Fruit fly (Drosophila melanogaster): ENCODE data around the gene dpr19.

dpr19 gene

DNA sequence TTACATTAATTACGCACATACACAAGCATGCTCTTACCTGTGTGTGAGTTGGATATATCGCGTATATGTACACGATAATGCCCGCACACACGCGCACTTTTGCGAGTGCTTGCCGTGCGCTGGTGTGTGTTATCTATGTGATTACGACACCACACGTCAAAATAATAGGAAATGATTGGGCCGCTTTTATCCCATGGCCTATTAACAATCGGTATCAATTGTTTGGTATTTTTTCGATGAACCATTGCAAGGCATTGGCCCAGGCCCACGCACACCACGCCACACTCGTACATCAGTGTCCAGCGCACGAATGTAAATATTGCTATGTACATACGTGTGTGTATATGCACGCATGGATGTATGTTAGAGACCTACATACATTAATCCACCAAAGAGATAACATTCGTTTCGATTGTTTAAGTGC lies 41.1 kb upstream of the dpr19 start:
- TF ChIP-seq Pif1A (GFP tag; optimal IDR thresholded peaks at IDR 0.05) (no peak), CG34367 (tag; optimal IDR thresholded peaks at IDR 0.05) (peak; percentile 48), CG4496 (GFP tag; IDR thresholded peaks at IDR 0.05) (no peak), fd96Ca (GFP tag; IDR thresholded peaks at IDR 0.05) (no peak), gl (tag; optimal IDR thresholded peaks at IDR 0.05) (peak; percentile 28), rn (GFP tag; IDR thresholded peaks at IDR 0.05) (no peak), CG8301 (tag; optimal IDR thresholded peaks at IDR 0.05) (peak; percentile 21), CG10348 (GFP tag; IDR thresholded peaks at IDR 0.05) (no peak), CG14655 (GFP tag; optimal IDR thresholded peaks at IDR 0.05) (no peak), CG12605 (GFP tag; IDR thresholded peaks at IDR 0.05) (no peak), Pif1B (GFP tag; optimal IDR thresholded peaks at IDR 0.05) (peak; percentile 63), CG32121 (GFP tag; IDR thresholded peaks at IDR 0.05) (peak; percentile 51; the same call in 1 of the 2 replicates), Ets98B (GFP tag; IDR thresholded peaks at IDR 0.05) (peak; percentile 64; the same call in 1 of the 2 replicates), CG17806 (tag; optimal IDR thresholded peaks at IDR 0.05) (peak; percentile 28), CG9948 (tag; optimal IDR thresholded peaks at IDR 0.05) (peak; percentile 5), CG15710 (tag; optimal IDR thresholded peaks at IDR 0.05) (peak; percentile 14), EcR (GFP tag; optimal IDR thresholded peaks at IDR 0.05) (peak; percentile 84), CG8159 (tag; optimal IDR thresholded peaks at IDR 0.05) (no peak), CG13204 (GFP tag; optimal IDR thresholded peaks at IDR 0.05) (no peak), Snoo (tag; optimal IDR thresholded peaks at IDR 0.05) (peak; percentile 30), D1 (tag; optimal IDR thresholded peaks at IDR 0.05) (no peak)

- TF ChIP-seq gl (tag; optimal IDR thresholded peaks at IDR 0.05) (no peak), CG8159 (tag; optimal IDR thresholded peaks at IDR 0.05) (peak; percentile 39), CG9948 (tag; optimal IDR thresholded peaks at IDR 0.05) (peak; percentile 3), CG8301 (tag; optimal IDR thresholded peaks at IDR 0.05) (no peak), fd96Ca (GFP tag; IDR thresholded peaks at IDR 0.05) (no peak), CG17806 (tag; optimal IDR thresholded peaks at IDR 0.05) (no peak), Snoo (tag; optimal IDR thresholded peaks at IDR 0.05) (peak; percentile 25), CG15710 (tag; optimal IDR thresholded peaks at IDR 0.05) (peak; percentile 36), CG13204 (GFP tag; optimal IDR thresholded peaks at IDR 0.05) (no peak), D1 (tag; optimal IDR thresholded peaks at IDR 0.05) (no peak), Ets98B (GFP tag; IDR thresholded peaks at IDR 0.05) (peak; percentile 36; the same call in 1 of the 2 replicates), CG34367 (tag; optimal IDR thresholded peaks at IDR 0.05) (no peak), Pif1A (GFP tag; optimal IDR thresholded peaks at IDR 0.05) (peak; percentile 19), CG10348 (GFP tag; IDR thresholded peaks at IDR 0.05) (no peak), rn (GFP tag; IDR thresholded peaks at IDR 0.05) (no peak), EcR (GFP tag; optimal IDR thresholded peaks at IDR 0.05) (no peak), CG4496 (GFP tag; IDR thresholded peaks at IDR 0.05) (no peak), Pif1B (GFP tag; optimal IDR thresholded peaks at IDR 0.05) (no peak), CG32121 (GFP tag; IDR thresholded peaks at IDR 0.05) (peak; percentile 11; the same call in 1 of the 2 replicates), CG14655 (GFP tag; optimal IDR thresholded peaks at IDR 0.05) (no peak), CG12605 (GFP tag; IDR thresholded peaks at IDR 0.05) (0 out of 2 replicates have a peak, but pooled peaks have one; percentile 23)
Observed at dm6 chr2L:10339212-10339721, 36.7 kb upstream of the dpr19 start, which contains the start of gene SamDC. Gene SamDC (plus strand): TSS chr2L:10339457.

- TF ChIP-seq CG14655 (GFP tag; optimal IDR thresholded peaks at IDR 0.05): no peak
- TF ChIP-seq fd96Ca (GFP tag; IDR thresholded peaks at IDR 0.05): no peak
- TF ChIP-seq Ets98B (GFP tag; IDR thresholded peaks at IDR 0.05): no peak
- no peak for TF ChIP-seq CG8301 (tag; optimal IDR thresholded peaks at IDR 0.05)
- no peak for TF ChIP-seq CG8159 (tag; optimal IDR thresholded peaks at IDR 0.05)
- TF ChIP-seq CG34367 (tag; optimal IDR thresholded peaks at IDR 0.05): no peak
- TF ChIP-seq CG17806 (tag; optimal IDR thresholded peaks at IDR 0.05): no peak
- no peak for TF ChIP-seq EcR (GFP tag; optimal IDR thresholded peaks at IDR 0.05)
- no peak for TF ChIP-seq D1 (tag; optimal IDR thresholded peaks at IDR 0.05)
- TF ChIP-seq CG13204 (GFP tag; optimal IDR thresholded peaks at IDR 0.05): no peak
Observed at dm6 chr2L:10339841-10340240, 36.1 kb upstream of the dpr19 start.

DNA sequence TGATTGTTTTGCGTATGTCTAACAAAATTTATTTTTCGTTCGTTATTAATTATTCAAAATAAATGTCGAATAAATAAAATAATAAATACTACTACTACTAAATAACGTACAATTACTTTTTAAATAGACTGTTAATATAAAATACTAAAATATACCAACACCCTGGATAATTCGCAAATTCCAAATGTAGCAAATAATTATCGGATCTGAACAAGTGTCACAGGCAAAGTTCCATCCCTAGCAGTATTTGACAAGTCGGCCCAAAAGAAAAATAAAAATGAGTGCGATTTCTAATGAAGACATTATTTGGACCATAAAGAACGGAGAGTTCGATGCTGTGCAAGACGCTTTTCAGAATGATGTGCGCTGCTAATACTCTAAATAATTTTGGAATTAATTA lies 34.6 kb upstream of the dpr19 start, which contains the start of gene CG31715:
TSS of gene CG31715 (plus strand) at position 212 of the 400 bp plus-strand sequence.
- no peak for TF ChIP-seq Ets98B (GFP tag; IDR thresholded peaks at IDR 0.05)
- no peak for TF ChIP-seq CG34367 (tag; optimal IDR thresholded peaks at IDR 0.05)
- TF ChIP-seq rn (GFP tag; IDR thresholded peaks at IDR 0.05): no peak
- peak; percentile 4 for TF ChIP-seq CG9948 (tag; optimal IDR thresholded peaks at IDR 0.05)
- peak; percentile 6 for TF ChIP-seq CG15710 (tag; optimal IDR thresholded peaks at IDR 0.05)
- TF ChIP-seq Snoo (tag; optimal IDR thresholded peaks at IDR 0.05): peak; percentile 13
- no peak for TF ChIP-seq fd96Ca (GFP tag; IDR thresholded peaks at IDR 0.05)
- peak; percentile 7 for TF ChIP-seq CG17806 (tag; optimal IDR thresholded peaks at IDR 0.05)
- TF ChIP-seq CG8301 (tag; optimal IDR thresholded peaks at IDR 0.05): no peak

- TF ChIP-seq CG12605 (GFP tag; IDR thresholded peaks at IDR 0.05) (no peak), D1 (tag; optimal IDR thresholded peaks at IDR 0.05) (no peak), CG10348 (GFP tag; IDR thresholded peaks at IDR 0.05) (no peak), CG13204 (GFP tag; optimal IDR thresholded peaks at IDR 0.05) (no peak)
Observed at dm6 chr2L:10342471-10342870, 33.5 kb upstream of the dpr19 start, which contains the start of gene Sps2. Gene Sps2 (plus strand): TSS chr2L:10342594.

dm6 chr2L:10344029-10344606 lies 31.9 kb upstream of the dpr19 start, which contains the start of gene Frmd5:
Gene Frmd5 (plus strand): TSS chr2L:10344442.
- TF ChIP-seq CG15710 (tag; optimal IDR thresholded peaks at IDR 0.05): no peak
- TF ChIP-seq CG32121 (GFP tag; IDR thresholded peaks at IDR 0.05): no peak
- TF ChIP-seq Pif1A (GFP tag; optimal IDR thresholded peaks at IDR 0.05): no peak
- TF ChIP-seq Snoo (tag; optimal IDR thresholded peaks at IDR 0.05): no peak
- no peak for TF ChIP-seq EcR (GFP tag; optimal IDR thresholded peaks at IDR 0.05)
- TF ChIP-seq fd96Ca (GFP tag; IDR thresholded peaks at IDR 0.05): no peak
- no peak for TF ChIP-seq CG17806 (tag; optimal IDR thresholded peaks at IDR 0.05)
- no peak for TF ChIP-seq rn (GFP tag; IDR thresholded peaks at IDR 0.05)
